Worm (Caenorhabditis elegans) whole organism, L4/young adult: ENCODE results near the gene F20D6.11.

Source experiments
- W03F9.2 ChIP-seq: fragments of 150-350 bp; optimal IDR thresholded peaks from 2 replicates; lab custom pipeline; 2014; ENCODE audit warnings: missing biosample characterization, missing genetic modification characterization
- dao-5 ChIP-seq: sonication (generic microtip); optimal IDR thresholded peaks from 2 replicates; lab custom pipeline; 2016; ENCODE audit warnings: missing genotype, missing genetic modification characterization, moderate library complexity, missing compliant biosample characterization
- him-1 ChIP-seq: sonication (generic microtip); optimal IDR thresholded peaks from 2 replicates; lab custom pipeline; 2016; ENCODE audit warnings: missing genotype, missing genetic modification reagents, missing genetic modification characterization, missing compliant biosample characterization

DNA sequence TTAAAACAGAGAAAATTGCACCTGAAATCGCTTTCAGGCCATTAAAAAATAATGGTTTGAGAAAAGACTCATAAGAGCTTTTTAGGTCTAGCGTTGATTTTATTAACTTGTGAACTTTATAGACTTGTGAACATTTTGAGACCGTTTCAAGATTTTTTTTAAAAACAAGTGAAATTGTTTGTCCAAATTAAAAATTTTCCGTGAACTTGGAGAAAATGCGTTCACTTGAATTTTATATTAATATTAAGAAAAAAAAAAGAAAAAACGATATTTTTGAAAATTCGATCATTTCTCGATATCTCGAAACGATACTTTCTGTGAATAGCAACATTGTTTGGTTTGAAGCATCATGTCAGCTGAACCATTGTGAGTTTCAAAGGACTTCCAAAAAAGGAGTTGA lies 8.5 kb downstream of the F20D6.11 start, which contains the start of gene F20D6.1:
- TF ChIP-seq W03F9.2 (tag; lab: Kevin White, UChicago) = no peak
- TF ChIP-seq dao-5 (tag; lab: Kevin White, UChicago) = no peak
- TF ChIP-seq him-1 (tag; lab: Kevin White, UChicago) = no peak
